Worm (Caenorhabditis elegans) whole organism, L1 larva: ENCODE data around the gene T05A7.1.

ENCODE experiments used
- C04F5.9 ChIP-seq: sonication (generic microtip); optimal IDR thresholded peaks from 2 replicates; lab custom pipeline; 2016; ENCODE audit warnings: missing genetic modification characterization, missing compliant biosample characterization
- C16A3.4 ChIP-seq: fragments of 150-350 bp; optimal IDR thresholded peaks from 2 replicates; lab custom pipeline; 2014; ENCODE audit warnings: missing biosample characterization, missing genetic modification characterization
- F16B12.6 ChIP-seq: fragments of 150-350 bp; optimal IDR thresholded peaks from 2 replicates; lab custom pipeline; 2014; ENCODE audit warnings: missing biosample characterization, missing genetic modification characterization
- aha-1 ChIP-seq: fragments of 150-350 bp; optimal IDR thresholded peaks from 2 replicates; lab custom pipeline; 2014; ENCODE audit warnings: missing biosample characterization, missing genetic modification characterization
- alr-1 ChIP-seq: fragments of 200-800 bp; sonication (Bioruptor generic); optimal IDR thresholded peaks from 2 replicates; lab custom pipeline; 2018; ENCODE audit warnings: borderline replicate concordance, mild to moderate bottlenecking, missing genetic modification characterization, missing compliant biosample characterization
- aly-2 ChIP-seq: fragments of 150-350 bp; optimal IDR thresholded peaks from 2 replicates; lab custom pipeline; 2014; ENCODE audit warnings: missing biosample characterization, missing genetic modification characterization
- ceh-63 ChIP-seq: fragments of 200-800 bp; sonication (Bioruptor generic); optimal IDR thresholded peaks from 2 replicates; lab custom pipeline; 2018; ENCODE audit warnings: mild to moderate bottlenecking, missing genetic modification characterization, missing compliant biosample characterization
- ceh-8 ChIP-seq: fragments of 200-800 bp; sonication (Bioruptor generic); optimal IDR thresholded peaks from 2 replicates; lab custom pipeline; 2018; ENCODE audit warnings: mild to moderate bottlenecking, missing genetic modification characterization, moderate library complexity, missing compliant biosample characterization
- ceh-88 ChIP-seq: fragments of 200-800 bp; sonication (Bioruptor generic); IDR thresholded peaks from 2 replicates; pipeline ENCODE4 v1.3.6; 2022; ENCODE audit warnings: missing genetic modification characterization, missing compliant biosample characterization
- ces-1 ChIP-seq: fragments of 150-350 bp; optimal IDR thresholded peaks from 2 replicates; lab custom pipeline; 2014; ENCODE audit warnings: missing biosample characterization, missing genetic modification reagents, missing genetic modification characterization
- dsc-1 ChIP-seq: sonication (generic microtip); optimal IDR thresholded peaks from 2 replicates; lab custom pipeline; 2016; ENCODE audit warnings: mild to moderate bottlenecking, missing genetic modification characterization, missing compliant biosample characterization
- efl-1 ChIP-seq, 4 experiments: fragments of 150-350 bp; optimal IDR thresholded peaks in 3 of 4; peaks in 1 of 4; 1 replicate in 1 of 4; 2 replicates in 3 of 4; lab custom pipeline; 2014; ENCODE audit warnings: missing biosample characterization in 2 of 4, missing genetic modification characterization in 2 of 4, missing genetic modification reagents in 2 of 4
- efl-3 ChIP-seq: fragments of 200-800 bp; sonication (Bioruptor generic); optimal IDR thresholded peaks from 2 replicates; lab custom pipeline; 2018; ENCODE audit warnings: mild to moderate bottlenecking, missing genetic modification characterization, missing compliant biosample characterization
- egl-13 ChIP-seq: sonication (generic microtip); optimal IDR thresholded peaks from 2 replicates; lab custom pipeline; 2016; ENCODE audit warnings: missing genotype, missing genetic modification reagents, missing genetic modification characterization, missing compliant biosample characterization
- egl-27 ChIP-seq, 2 experiments: fragments of 150-350 bp in 1 of 2; sonication (generic microtip); optimal IDR thresholded peaks; 3 replicates each; lab custom pipeline; 2017 to 2018; ENCODE audit warnings: missing biosample characterization in 2 of 2, missing genetic modification characterization in 2 of 2, missing genetic modification reagents in 2 of 2
- fkh-10 ChIP-seq: sonication (generic microtip); optimal IDR thresholded peaks from 2 replicates; lab custom pipeline; 2017; ENCODE audit warnings: missing biosample characterization, missing genetic modification reagents, missing genetic modification characterization
- hlh-17 ChIP-seq: fragments of 200-800 bp; sonication (Bioruptor generic); optimal IDR thresholded peaks from 2 replicates; lab custom pipeline; 2018; ENCODE audit warnings: missing genetic modification characterization, mild to moderate bottlenecking, missing compliant biosample characterization, moderate library complexity, borderline replicate concordance
- hlh-4 ChIP-seq: sonication (generic microtip); optimal IDR thresholded peaks from 2 replicates; lab custom pipeline; 2016; ENCODE audit warnings: mild to moderate bottlenecking, missing genetic modification characterization, missing compliant biosample characterization
- hpl-2 ChIP-seq: fragments of 150-350 bp; optimal IDR thresholded peaks from 2 replicates; lab custom pipeline; 2014; ENCODE audit warnings: missing biosample characterization, missing genetic modification reagents, missing genetic modification characterization
- lin-13 ChIP-seq: fragments of 150-350 bp; optimal IDR thresholded peaks from 2 replicates; lab custom pipeline; 2014; ENCODE audit warnings: missing biosample characterization, missing genetic modification reagents, missing genetic modification characterization
- lin-14 ChIP-seq: fragments of 200-800 bp; sonication (Bioruptor generic); optimal IDR thresholded peaks from 2 replicates; lab custom pipeline; 2018; ENCODE audit warnings: mild to moderate bottlenecking, missing genetic modification characterization, moderate library complexity, missing compliant biosample characterization
- lin-15B ChIP-seq: fragments of 150-350 bp; sonication (generic microtip); optimal IDR thresholded peaks from 3 replicates; lab custom pipeline; 2014; ENCODE audit warnings: missing biosample characterization, missing genetic modification characterization
- lir-3 ChIP-seq: sonication (generic microtip); optimal IDR thresholded peaks from 2 replicates; lab custom pipeline; 2016; ENCODE audit warnings: mild to moderate bottlenecking, missing genetic modification characterization, moderate library complexity, missing compliant biosample characterization; ENCODE audit not compliant: poor library complexity
- mdl-1 ChIP-seq, 2 experiments: fragments of 150-350 bp; optimal IDR thresholded peaks; 2 replicates each; lab custom pipeline; 2014 to 2017; ENCODE audit warnings: missing biosample characterization in 2 of 2, missing genetic modification characterization in 2 of 2, inconsistent platforms in 1 of 2
- mef-2 ChIP-seq: fragments of 150-350 bp; optimal IDR thresholded peaks from 2 replicates; lab custom pipeline; 2014; ENCODE audit warnings: missing biosample characterization, missing genetic modification characterization
- mep-1 ChIP-seq: fragments of 150-350 bp; optimal IDR thresholded peaks from 2 replicates; lab custom pipeline; 2014; ENCODE audit warnings: missing biosample characterization, missing genetic modification characterization
- nhr-19 ChIP-seq: fragments of 200-800 bp; sonication (Bioruptor generic); conservative IDR thresholded peaks from 2 replicates; pipeline ENCODE4 v1.3.6; 2022; ENCODE audit warnings: missing genetic modification characterization, missing compliant biosample characterization
- nhr-237 ChIP-seq: fragments of 150-350 bp; optimal IDR thresholded peaks from 2 replicates; lab custom pipeline; 2014; ENCODE audit warnings: missing biosample characterization, missing genetic modification characterization
- nhr-28 ChIP-seq: fragments of 150-350 bp; optimal IDR thresholded peaks from 2 replicates; lab custom pipeline; 2014; ENCODE audit warnings: missing biosample characterization, missing genetic modification characterization
- nhr-47 ChIP-seq: sonication (generic microtip); optimal IDR thresholded peaks from 2 replicates; lab custom pipeline; 2016; ENCODE audit warnings: mild to moderate bottlenecking, missing genetic modification characterization, moderate library complexity, missing compliant biosample characterization
- nhr-71 ChIP-seq: sonication (generic microtip); optimal IDR thresholded peaks from 2 replicates; lab custom pipeline; 2016; ENCODE audit warnings: mild to moderate bottlenecking, missing genetic modification characterization, moderate library complexity, missing compliant biosample characterization
- nhr-77 ChIP-seq: fragments of 150-350 bp; optimal IDR thresholded peaks from 2 replicates; lab custom pipeline; 2014; ENCODE audit warnings: missing biosample characterization, missing genetic modification characterization
- nhr-84 ChIP-seq: sonication (generic microtip); optimal IDR thresholded peaks from 2 replicates; lab custom pipeline; 2017; ENCODE audit warnings: missing biosample characterization, missing genetic modification characterization
- nhr-85 ChIP-seq: sonication (generic microtip); peaks from one replicate; lab custom pipeline; 2016; ENCODE audit warnings: missing genetic modification characterization, inconsistent platforms, missing compliant biosample characterization
- pag-3 ChIP-seq: sonication (generic microtip); optimal IDR thresholded peaks from 2 replicates; lab custom pipeline; 2017; ENCODE audit warnings: missing genetic modification characterization, mild to moderate bottlenecking, missing compliant biosample characterization, antibody characterized with exemption, borderline replicate concordance; ENCODE audit not compliant: insufficient read depth
- pqm-1 ChIP-seq: sonication (generic microtip); optimal IDR thresholded peaks from 3 replicates; lab custom pipeline; 2017; ENCODE audit warnings: missing biosample characterization, missing genetic modification characterization
- skn-1 ChIP-seq: fragments of 150-350 bp; optimal IDR thresholded peaks from 2 replicates; lab custom pipeline; 2014; ENCODE audit warnings: missing biosample characterization, missing genetic modification characterization
- snu-23 ChIP-seq: sonication (generic microtip); optimal IDR thresholded peaks from 2 replicates; lab custom pipeline; 2016; ENCODE audit warnings: missing genetic modification characterization, missing compliant biosample characterization
- sox-4 ChIP-seq: sonication (generic microtip); optimal IDR thresholded peaks from 2 replicates; lab custom pipeline; 2016; ENCODE audit warnings: missing genetic modification characterization, missing compliant biosample characterization
- sup-37 ChIP-seq: fragments of 200-800 bp; sonication (Bioruptor generic); optimal IDR thresholded peaks from 2 replicates; lab custom pipeline; 2018; ENCODE audit warnings: mild to moderate bottlenecking, missing genetic modification characterization, missing compliant biosample characterization
- swsn-7 ChIP-seq: sonication (generic microtip); optimal IDR thresholded peaks from 2 replicates; lab custom pipeline; 2016; ENCODE audit warnings: missing genetic modification characterization, missing compliant biosample characterization
- tbx-2 ChIP-seq: sonication (generic microtip); optimal IDR thresholded peaks from 2 replicates; lab custom pipeline; 2016; ENCODE audit warnings: missing genetic modification characterization, missing compliant biosample characterization
- tlp-1 ChIP-seq: fragments of 150-350 bp; optimal IDR thresholded peaks from 2 replicates; lab custom pipeline; 2014; ENCODE audit warnings: missing biosample characterization, missing genetic modification characterization
- unc-130 ChIP-seq: fragments of 150-350 bp; optimal IDR thresholded peaks from 2 replicates; lab custom pipeline; 2017; ENCODE audit warnings: missing biosample characterization, missing genetic modification characterization, inconsistent platforms
- unc-30 ChIP-seq: sonication (generic microtip); optimal IDR thresholded peaks from 2 replicates; lab custom pipeline; 2017; ENCODE audit warnings: missing biosample characterization, missing genetic modification characterization
- unc-86 ChIP-seq: sonication (generic microtip); optimal IDR thresholded peaks from 2 replicates; lab custom pipeline; 2016; ENCODE audit warnings: missing genetic modification characterization, missing compliant biosample characterization
- unc-98 ChIP-seq: fragments of 200-800 bp; sonication (Bioruptor generic); IDR thresholded peaks from 2 replicates; pipeline ENCODE4 v1.3.6; 2022; ENCODE audit warnings: missing genetic modification characterization, missing compliant biosample characterization
- zip-4 ChIP-seq: fragments of 200-800 bp; sonication (Bioruptor generic); optimal IDR thresholded peaks from 2 replicates; lab custom pipeline; 2018; ENCODE audit warnings: mild to moderate bottlenecking, missing genetic modification characterization, moderate library complexity, missing compliant biosample characterization
- ztf-11 ChIP-seq, 2 experiments: sonication (generic microtip); optimal IDR thresholded peaks; 2 replicates each; lab custom pipeline; 2016 to 2017; ENCODE audit warnings: missing genetic modification characterization in 2 of 2, missing biosample characterization in 1 of 2, missing compliant biosample characterization in 1 of 2

T05A7.1 gene

DNA sequence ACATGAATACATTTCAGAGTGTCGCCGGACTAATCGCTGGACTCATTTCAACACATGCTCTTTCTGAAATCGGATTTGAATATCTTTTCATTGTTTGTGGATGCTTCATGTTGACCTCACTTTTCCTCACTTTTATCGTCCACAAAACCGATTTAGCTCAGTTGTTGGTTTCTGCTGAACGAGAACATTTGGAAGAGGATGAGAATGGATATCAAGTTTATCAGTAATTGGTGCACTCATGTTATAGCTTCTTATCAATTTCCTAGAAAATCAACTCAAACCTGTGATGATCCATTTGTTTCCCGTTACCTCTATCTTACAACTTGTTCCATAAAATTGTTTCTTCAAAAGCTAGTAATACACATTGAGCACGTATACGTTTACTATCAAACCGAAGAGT lies 18.0 kb downstream of the T05A7.1 start:
- TF ChIP-seq aly-2 (tag; lab: Kevin White, UChicago) (peak; percentile 40), egl-13 (tag; lab: Kevin White, UChicago) (no peak), nhr-85 (tag; lab: Kevin White, UChicago) (peak; percentile 14)

DNA sequence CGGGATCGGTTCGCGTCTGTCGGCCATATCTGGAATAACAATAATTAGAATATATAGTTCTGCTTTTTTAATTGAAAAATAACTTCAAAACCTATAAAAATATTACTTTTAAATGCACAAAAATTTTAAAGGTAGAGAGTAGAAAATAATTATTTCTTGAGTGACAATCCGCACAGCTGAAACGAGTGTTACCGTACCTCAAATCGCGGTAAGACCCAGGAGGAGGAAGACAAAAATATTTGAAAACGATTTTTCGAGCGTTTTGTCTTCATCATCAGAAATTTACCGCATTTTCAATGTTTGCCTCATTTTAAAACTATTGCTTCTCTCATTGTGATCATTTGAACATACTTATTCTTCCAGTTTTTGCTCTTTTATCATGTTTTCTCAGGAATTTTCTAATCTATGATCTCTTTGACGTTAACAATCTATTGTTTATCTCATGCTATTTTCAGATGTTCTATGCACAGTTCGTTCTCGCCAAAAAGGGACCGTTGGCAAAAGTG lies 20.3 kb downstream of the T05A7.1 start, which contains the start of the genes rpn-5 and scc-1:
Gene rpn-5, minus strand, starts transcription at position 162 of the 506 bp plus-strand sequence.
Gene scc-1, plus strand, starts transcription at position 456 of the 506 bp plus-strand sequence.
- TF ChIP-seq nhr-19 (GFP tag; lab: Robert Waterston, UW): peak; percentile 70
- TF ChIP-seq fkh-10 (GFP tag; lab: Kevin White, UChicago): no peak
- TF ChIP-seq ceh-88 (GFP tag; lab: Robert Waterston, UW): peak; percentile 22; the same call in 1 of the 2 replicates
- no peak for TF ChIP-seq efl-3 (GFP tag; lab: Kevin White, UChicago)
- TF ChIP-seq skn-1 (tag; lab: Kevin White, UChicago): peak; percentile 100
- peak; percentile 66 for TF ChIP-seq lir-3 (tag; lab: Kevin White, UChicago)
- TF ChIP-seq lin-14: peak; percentile 63
- TF ChIP-seq mep-1 (tag; lab: Kevin White, UChicago): peak; percentile 79
- TF ChIP-seq pag-3 (tag; lab: Kevin White, UChicago): no peak
- no peak for TF ChIP-seq egl-13 (tag; lab: Kevin White, UChicago)
- no peak for TF ChIP-seq tlp-1
- TF ChIP-seq nhr-84 (tag; lab: Kevin White, UChicago): no peak
- no peak for TF ChIP-seq C04F5.9
- TF ChIP-seq C16A3.4: peak; percentile 84
- TF ChIP-seq sox-4 (tag; lab: Kevin White, UChicago): no peak
- peak; percentile 84 for TF ChIP-seq unc-130 (tag; lab: Kevin White, UChicago)
- TF ChIP-seq zip-4: no peak
- TF ChIP-seq aha-1 (tag; lab: Kevin White, UChicago): no peak
- TF ChIP-seq ceh-8: peak; percentile 45
- TF ChIP-seq lin-13 (GFP tag; lab: Kevin White, UChicago): peak; percentile 52
- peak; percentile 67 for TF ChIP-seq tbx-2 (tag; lab: Kevin White, UChicago)
- no peak for TF ChIP-seq egl-27 (tag; optimal IDR thresholded peaks at IDR 0.05; lab: Kevin White, UChicago)
- peak; percentile 93 to 96 for TF ChIP-seq efl-1 (optimal IDR thresholded peaks at IDR 0.05; lab: Kevin White, UChicago)
- peak; percentile 94 to 99 for TF ChIP-seq efl-1 (GFP tag; optimal IDR thresholded peaks at IDR 0.05 in 1 of 2; lab: Kevin White, UChicago)
- TF ChIP-seq mdl-1 (tag; optimal IDR thresholded peaks at IDR 0.05; lab: Kevin White, UChicago): peak in 1 of 2 experiments; percentile 49
- TF ChIP-seq ceh-63 (GFP tag; lab: Kevin White, UChicago): no peak
- no peak for TF ChIP-seq mef-2 (tag; lab: Kevin White, UChicago)
- TF ChIP-seq hpl-2 (GFP tag; lab: Kevin White, UChicago): no peak
- no peak for TF ChIP-seq hlh-4 (tag; lab: Kevin White, UChicago)
- TF ChIP-seq unc-98 (GFP tag; lab: Robert Waterston, UW): no peak
- peak; percentile 42 for TF ChIP-seq nhr-77
- TF ChIP-seq nhr-237 (tag; lab: Kevin White, UChicago): no peak
- TF ChIP-seq ztf-11 (tag; optimal IDR thresholded peaks at IDR 0.05; lab: Kevin White, UChicago): peak in 1 of 2 experiments; percentile 15
- no peak for TF ChIP-seq sup-37 (GFP tag; lab: Kevin White, UChicago)
- no peak for TF ChIP-seq hlh-17
- TF ChIP-seq dsc-1 (tag; lab: Kevin White, UChicago): peak; percentile 58
- TF ChIP-seq snu-23: peak; percentile 77
- peak; percentile 66 for TF ChIP-seq lin-15B
- peak; percentile 66 for TF ChIP-seq swsn-7 (tag; lab: Kevin White, UChicago)
- peak; percentile 75 for TF ChIP-seq nhr-47 (tag; lab: Kevin White, UChicago)
- TF ChIP-seq alr-1 (tag; lab: Kevin White, UChicago): no peak
- no peak for TF ChIP-seq aly-2 (tag; lab: Kevin White, UChicago)
- TF ChIP-seq unc-30 (tag; lab: Kevin White, UChicago): no peak
- TF ChIP-seq F16B12.6: peak; percentile 44
- peak; percentile 31 for TF ChIP-seq nhr-85 (tag; lab: Kevin White, UChicago)
- TF ChIP-seq pqm-1: no peak
- TF ChIP-seq nhr-28: no peak
- TF ChIP-seq unc-86: peak; percentile 45
- TF ChIP-seq ces-1 (GFP tag; lab: Kevin White, UChicago): no peak
- TF ChIP-seq nhr-71: peak; percentile 81
